Worm (Caenorhabditis elegans) whole organism, L2 larva: ENCODE results near the gene nifk-1.
A peak's percentile ranks its signal among the peaks of the same experiment; 100 is the strongest.

Experiments used
- alr-1 ChIP-seq: fragments of 150-350 bp; optimal IDR thresholded peaks from 2 replicates; lab custom pipeline; 2014; ENCODE audit warnings: missing biosample characterization, missing genetic modification characterization
- blmp-1 ChIP-seq: sonication (generic microtip); optimal IDR thresholded peaks from 2 replicates; lab custom pipeline; 2017; ENCODE audit warnings: missing genetic modification characterization, mild to moderate bottlenecking, missing compliant biosample characterization, antibody characterized with exemption, moderate library complexity; ENCODE audit not compliant: insufficient read depth
- ceh-16 ChIP-seq: fragments of 150-350 bp; optimal IDR thresholded peaks from 2 replicates; lab custom pipeline; 2014; ENCODE audit warnings: missing biosample characterization, missing genetic modification characterization
- ceh-82 ChIP-seq: fragments of 150-350 bp; optimal IDR thresholded peaks from 2 replicates; lab custom pipeline; 2014; ENCODE audit warnings: missing biosample characterization, missing genetic modification characterization
- nhr-11 ChIP-seq: fragments of 150-350 bp; optimal IDR thresholded peaks from 2 replicates; lab custom pipeline; 2014; ENCODE audit warnings: missing biosample characterization, missing genetic modification characterization
- nhr-12 ChIP-seq: fragments of 150-350 bp; optimal IDR thresholded peaks from 2 replicates; lab custom pipeline; 2014; ENCODE audit warnings: missing biosample characterization, missing genetic modification characterization
- nhr-77 ChIP-seq: fragments of 150-350 bp; optimal IDR thresholded peaks from 2 replicates; lab custom pipeline; 2014; ENCODE audit warnings: missing biosample characterization, missing genetic modification characterization
- snpc-4 ChIP-seq: fragments of 150-350 bp; optimal IDR thresholded peaks from 2 replicates; lab custom pipeline; 2014; ENCODE audit warnings: missing biosample characterization, missing genetic modification characterization
- unc-39 ChIP-seq: fragments of 150-350 bp; optimal IDR thresholded peaks from 2 replicates; lab custom pipeline; 2014; ENCODE audit warnings: missing biosample characterization, missing genetic modification characterization
- zag-1 ChIP-seq: fragments of 150-350 bp; optimal IDR thresholded peaks from 2 replicates; lab custom pipeline; 2014; ENCODE audit warnings: missing biosample characterization, missing genetic modification characterization
- ztf-11 ChIP-seq: sonication (generic microtip); optimal IDR thresholded peaks from 2 replicates; lab custom pipeline; 2017; ENCODE audit warnings: missing biosample characterization, missing genetic modification characterization

- no peak for TF ChIP-seq snpc-4 (tag; lab: Kevin White, UChicago)
- TF ChIP-seq blmp-1: peak; percentile 37
- no peak for TF ChIP-seq alr-1 (tag; lab: Kevin White, UChicago)
- TF ChIP-seq ceh-16 (tag; lab: Kevin White, UChicago): no peak
- TF ChIP-seq ceh-82: no peak
- no peak for TF ChIP-seq unc-39 (tag; lab: Kevin White, UChicago)
- no peak for TF ChIP-seq ztf-11 (tag; lab: Kevin White, UChicago)
- TF ChIP-seq nhr-12 (tag; lab: Kevin White, UChicago): no peak
- TF ChIP-seq zag-1: no peak
- no peak for TF ChIP-seq nhr-77 (tag; lab: Kevin White, UChicago)
- TF ChIP-seq nhr-11 (tag; lab: Kevin White, UChicago): no peak
Measured at ce11 chrIII:4693281-4693680, at the start of gene nifk-1.
